Worm (Caenorhabditis elegans) whole organism, L4 larva: ENCODE data around the gene cyp-33C2.

ENCODE experiments used
- dpl-1 ChIP-seq: fragments of 150-350 bp; optimal IDR thresholded peaks from 2 replicates; lab custom pipeline; 2014; ENCODE audit warnings: missing biosample characterization, missing genetic modification reagents, missing genetic modification characterization
- jun-1 ChIP-seq: fragments of 150-350 bp; optimal IDR thresholded peaks from 2 replicates; lab custom pipeline; 2014; ENCODE audit warnings: missing biosample characterization, missing genetic modification reagents, missing genetic modification characterization
- lin-15B ChIP-seq: fragments of 150-350 bp; sonication (generic microtip); optimal IDR thresholded peaks from 3 replicates; lab custom pipeline; 2014; ENCODE audit warnings: missing biosample characterization, missing genetic modification characterization
- zag-1 ChIP-seq: fragments of 150-350 bp; optimal IDR thresholded peaks from 2 replicates; lab custom pipeline; 2014; ENCODE audit warnings: missing biosample characterization, missing genetic modification characterization

DNA sequence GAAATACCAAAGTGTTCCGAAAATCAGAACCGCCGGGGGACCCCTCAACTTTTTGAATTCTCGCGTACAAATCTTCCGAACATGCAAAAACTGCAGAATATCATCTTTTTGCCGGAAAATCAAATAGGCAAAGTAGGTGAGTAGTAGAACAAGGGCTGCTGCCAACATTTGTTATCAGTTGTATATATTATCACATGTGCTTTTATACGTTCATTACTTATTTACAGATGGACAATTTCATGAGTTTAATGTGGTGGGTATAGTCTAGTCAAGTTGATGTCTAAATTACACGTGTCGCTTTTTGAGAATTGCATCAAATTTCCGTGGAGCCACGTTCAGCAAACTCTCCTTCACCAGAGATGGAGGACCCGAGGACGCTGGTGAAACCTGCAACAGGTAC is 18.0 kb downstream of the cyp-33C2 start, which contains the start of gene cyp-32B1:
- no peak for TF ChIP-seq lin-15B (tag; lab: Kevin White, UChicago)
- TF ChIP-seq dpl-1 (GFP tag; lab: Kevin White, UChicago) = no peak
- no peak for TF ChIP-seq jun-1
- no peak for TF ChIP-seq zag-1 (tag; lab: Kevin White, UChicago)
